Fruit fly (Drosophila melanogaster) whole organism, embryonic: ENCODE measurements around the gene Obp73a.

Source experiments
- Atf-2 ChIP-seq: fragments of 200-800 bp; sonication (Bioruptor generic); optimal IDR thresholded peaks from 2 replicates; lab custom pipeline; 2016; ENCODE audit warnings: missing biosample characterization, missing genetic modification characterization
- Awh ChIP-seq: fragments of 200-800 bp; sonication (Bioruptor generic); IDR thresholded peaks from 2 replicates; pipeline ENCODE4, ENCODE4 v1.3.6; 2022; ENCODE audit warnings: missing biosample characterization, missing genetic modification characterization
- B-H1 ChIP-seq: fragments of 200-800 bp; sonication (Bioruptor generic); IDR thresholded peaks from 3 replicates; pipeline ENCODE4 v1.3.6; 2022; ENCODE audit warnings: missing biosample characterization, missing genetic modification characterization
- Blimp-1 ChIP-seq: fragments of 200-800 bp; sonication (Bioruptor generic); optimal IDR thresholded peaks from 3 replicates; lab custom pipeline; 2018; ENCODE audit warnings: missing biosample characterization, missing genetic modification characterization, mild to moderate bottlenecking, moderate library complexity, missing genetic modification reagents
- CG11398 ChIP-seq: fragments of 200-800 bp; sonication (Bioruptor generic); optimal IDR thresholded peaks from 2 replicates; lab custom pipeline; 2016; ENCODE audit warnings: missing biosample characterization, missing genetic modification characterization
- CG1233 ChIP-seq: fragments of 200-800 bp; sonication (Bioruptor generic); optimal IDR thresholded peaks from 4 replicates; lab custom pipeline; 2018; ENCODE audit warnings: missing biosample characterization, mild to moderate bottlenecking, missing genetic modification characterization
- CG13424 ChIP-seq: fragments of 200-800 bp; sonication (Bioruptor generic); optimal IDR thresholded peaks from 2 replicates; lab custom pipeline; 2019; ENCODE audit warnings: missing biosample characterization, mild to moderate bottlenecking, missing genetic modification characterization, moderate library complexity
- CG1603 ChIP-seq: fragments of 200-800 bp; sonication (Bioruptor generic); optimal IDR thresholded peaks from 2 replicates; lab custom pipeline; 2019; ENCODE audit warnings: missing biosample characterization, mild to moderate bottlenecking, missing genetic modification characterization, moderate library complexity
- CG18476 ChIP-seq: fragments of 200-800 bp; sonication (Bioruptor generic); optimal IDR thresholded peaks from 2 replicates; lab custom pipeline; 2016; ENCODE audit warnings: missing biosample characterization, mild to moderate bottlenecking, missing genetic modification characterization
- CG2120 ChIP-seq: fragments of 200-800 bp; sonication (Bioruptor generic); optimal IDR thresholded peaks from 3 replicates; lab custom pipeline; 2016; ENCODE audit warnings: missing biosample characterization, missing genetic modification characterization
- CG3065 ChIP-seq: fragments of 200-800 bp; sonication (Bioruptor generic); optimal IDR thresholded peaks from 2 replicates; lab custom pipeline; 2016; ENCODE audit warnings: missing biosample characterization, missing genetic modification characterization
- CG34224 ChIP-seq: fragments of 200-800 bp; sonication (Bioruptor generic); IDR thresholded peaks from 3 replicates; pipeline ENCODE4 v1.3.6; 2022; ENCODE audit warnings: missing biosample characterization, missing genetic modification characterization; ENCODE audit not compliant: partially characterized antibody
- CG3726 ChIP-seq: fragments of 200-800 bp; sonication (Bioruptor generic); IDR thresholded peaks from 3 replicates; pipeline ENCODE4, ENCODE4 v1.3.6; 2022; ENCODE audit warnings: missing biosample characterization, missing genetic modification characterization
- CG3995 ChIP-seq: fragments of 200-800 bp; sonication (Bioruptor generic); optimal IDR thresholded peaks from 3 replicates; lab custom pipeline; 2016; ENCODE audit warnings: missing biosample characterization, missing genetic modification characterization
- CG4360 ChIP-seq: fragments of 200-800 bp; sonication (Bioruptor generic); IDR thresholded peaks from 2 replicates; pipeline ENCODE4 v1.3.6; 2022; ENCODE audit warnings: missing biosample characterization, missing genetic modification characterization
- CG43689 ChIP-seq: fragments of 200-800 bp; sonication (Bioruptor generic); IDR thresholded peaks from 2 replicates; pipeline ENCODE4 v1.3.6; 2022; ENCODE audit warnings: missing biosample characterization, missing genetic modification characterization
- CG7556 ChIP-seq: fragments of 200-800 bp; sonication (Bioruptor generic); optimal IDR thresholded peaks from 2 replicates; lab custom pipeline; 2017; ENCODE audit warnings: missing biosample characterization, mild to moderate bottlenecking, missing genetic modification characterization
- CG7839 ChIP-seq: fragments of 200-800 bp; sonication (Bioruptor generic); optimal IDR thresholded peaks from 3 replicates; lab custom pipeline; 2018; ENCODE audit warnings: missing biosample characterization, mild to moderate bottlenecking, missing genetic modification characterization, moderate library complexity
- CG8290 ChIP-seq, 3 experiments: fragments of 200-800 bp; sonication (Bioruptor generic); optimal IDR thresholded peaks; 2 replicates each; lab custom pipeline; 2016 to 2019; ENCODE audit warnings: missing biosample characterization in 3 of 3, missing genetic modification characterization in 3 of 3, mild to moderate bottlenecking in 2 of 3, moderate library complexity in 1 of 3
- Fer3 ChIP-seq: fragments of 200-800 bp; sonication (Bioruptor generic); optimal IDR thresholded peaks from 2 replicates; lab custom pipeline; 2018; ENCODE audit warnings: missing biosample characterization, mild to moderate bottlenecking, missing genetic modification characterization, moderate library complexity
- HLH3B ChIP-seq: fragments of 200-800 bp; sonication (Bioruptor generic); IDR thresholded peaks from 2 replicates; pipeline ENCODE4 v1.3.6; 2022; ENCODE audit warnings: missing biosample characterization, missing genetic modification characterization
- HLHmδ ChIP-seq: fragments of 200-800 bp; sonication (Bioruptor generic); optimal IDR thresholded peaks from 2 replicates; lab custom pipeline; 2018; ENCODE audit warnings: missing biosample characterization, mild to moderate bottlenecking, missing genetic modification characterization, moderate library complexity
- Hr39 ChIP-seq: fragments of >200 bp; optimal IDR thresholded peaks from 2 replicates; lab custom pipeline; 2017
- Hr51 ChIP-seq, 2 experiments: fragments of 200-800 bp; sonication (Bioruptor generic); optimal IDR thresholded peaks; 2 replicates in 1 of 2; 3 replicates in 1 of 2; lab custom pipeline; 2016 to 2018; ENCODE audit warnings: missing biosample characterization in 2 of 2, missing genetic modification characterization in 2 of 2, mild to moderate bottlenecking in 1 of 2, moderate library complexity in 1 of 2
- Lim3 ChIP-seq: fragments of 200-800 bp; sonication (Bioruptor generic); IDR thresholded peaks from 2 replicates; pipeline ENCODE4 v1.3.6; 2022; ENCODE audit warnings: missing biosample characterization, missing genetic modification characterization
- Med ChIP-seq: fragments of 200-800 bp; sonication (Bioruptor generic); peaks from one replicate; lab custom pipeline; 2016; ENCODE audit warnings: missing biosample characterization, missing genetic modification characterization, mild to moderate bottlenecking, inconsistent platforms, moderate library complexity
- NC2β ChIP-seq: fragments of 200-800 bp; sonication (Bioruptor generic); optimal IDR thresholded peaks from 2 replicates; lab custom pipeline; 2016; ENCODE audit warnings: missing biosample characterization, missing genetic modification characterization
- Nf-YB ChIP-seq: fragments of 200-800 bp; sonication (Bioruptor generic); optimal IDR thresholded peaks from 3 replicates; lab custom pipeline; 2019; ENCODE audit warnings: missing biosample characterization, mild to moderate bottlenecking, missing genetic modification characterization, moderate library complexity
- Sox102F ChIP-seq: fragments of 200-800 bp; sonication (Bioruptor generic); optimal IDR thresholded peaks from 2 replicates; lab custom pipeline; 2018; ENCODE audit warnings: missing biosample characterization, mild to moderate bottlenecking, missing genetic modification characterization, moderate library complexity
- Usf ChIP-seq: fragments of 200-800 bp; sonication (Bioruptor generic); optimal IDR thresholded peaks from 2 replicates; lab custom pipeline; 2017; ENCODE audit warnings: missing genotype, missing biosample characterization, missing genetic modification characterization
- abd-A ChIP-seq: fragments of 200-800 bp; sonication (Bioruptor generic); optimal IDR thresholded peaks from 3 replicates; lab custom pipeline; 2019; ENCODE audit warnings: missing biosample characterization, mild to moderate bottlenecking, missing genetic modification characterization, moderate library complexity
- ara ChIP-seq: fragments of 200-800 bp; sonication (Bioruptor generic); IDR thresholded peaks from 2 replicates; pipeline ENCODE4 v1.3.6; 2022; ENCODE audit warnings: missing biosample characterization, missing genetic modification characterization
- bbx ChIP-seq: fragments of 200-800 bp; sonication (Bioruptor generic); IDR thresholded peaks from 2 replicates; pipeline ENCODE4 v1.3.6; 2022; ENCODE audit warnings: missing biosample characterization, missing genetic modification characterization; ENCODE audit not compliant: partially characterized antibody
- br ChIP-seq: fragments of >200 bp; optimal IDR thresholded peaks from 2 replicates; lab custom pipeline; 2017
- chm ChIP-seq: fragments of 200-800 bp; sonication (Bioruptor generic); IDR thresholded peaks from 2 replicates; pipeline ENCODE4 v1.3.6; 2022; ENCODE audit warnings: missing biosample characterization, missing genetic modification characterization
- dmrt11E ChIP-seq: fragments of 200-800 bp; sonication (Bioruptor generic); optimal IDR thresholded peaks from 3 replicates; lab custom pipeline; 2018; ENCODE audit warnings: missing biosample characterization, mild to moderate bottlenecking, missing genetic modification characterization, moderate library complexity
- dmrt99B ChIP-seq: fragments of 200-800 bp; sonication (Bioruptor generic); optimal IDR thresholded peaks from 2 replicates; lab custom pipeline; 2018; ENCODE audit warnings: missing biosample characterization, mild to moderate bottlenecking, missing genetic modification characterization, moderate library complexity
- nerfin-2 ChIP-seq: fragments of 200-800 bp; sonication (Bioruptor generic); IDR thresholded peaks from 2 replicates; pipeline ENCODE4 v1.3.6; 2022; ENCODE audit warnings: missing biosample characterization, missing genetic modification characterization; ENCODE audit not compliant: partially characterized antibody
- oc ChIP-seq: fragments of 200-800 bp; sonication (Bioruptor generic); optimal IDR thresholded peaks from 2 replicates; lab custom pipeline; 2018; ENCODE audit warnings: missing biosample characterization, mild to moderate bottlenecking, missing genetic modification characterization, moderate library complexity
- phol ChIP-seq: fragments of 200-800 bp; sonication (Bioruptor generic); optimal IDR thresholded peaks from 3 replicates; lab custom pipeline; 2018; ENCODE audit warnings: missing biosample characterization, mild to moderate bottlenecking, missing genetic modification characterization, moderate library complexity
- pros ChIP-seq: fragments of 200-800 bp; sonication (Bioruptor generic); optimal IDR thresholded peaks from 3 replicates; lab custom pipeline; 2019; ENCODE audit warnings: missing biosample characterization, mild to moderate bottlenecking, missing genetic modification characterization, moderate library complexity
- sens ChIP-seq: fragments of 200-800 bp; sonication (Bioruptor generic); peaks from one replicate; lab custom pipeline; 2016; ENCODE audit warnings: missing biosample characterization, missing genetic modification characterization
- sna ChIP-seq: fragments of 200-800 bp; sonication (Bioruptor generic); IDR thresholded peaks from 2 replicates; pipeline ENCODE4 v1.3.6; 2022; ENCODE audit warnings: missing biosample characterization, missing genetic modification characterization; ENCODE audit not compliant: partially characterized antibody
- sug ChIP-seq: fragments of 200-800 bp; optimal IDR thresholded peaks from 2 replicates; lab custom pipeline; 2019; ENCODE audit warnings: missing biosample characterization, mild to moderate bottlenecking, missing genetic modification characterization, moderate library complexity
- twi ChIP-seq: fragments of 200-800 bp; optimal IDR thresholded peaks from 2 replicates; lab custom pipeline; 2019; ENCODE audit warnings: missing biosample characterization, mild to moderate bottlenecking, missing genetic modification characterization, moderate library complexity
- vvl ChIP-seq: fragments of 200-800 bp; sonication (Bioruptor generic); IDR thresholded peaks from 2 replicates; pipeline ENCODE4 v1.3.6; 2022; ENCODE audit warnings: missing biosample characterization, missing genetic modification characterization

Obp73a gene

dm6 chr3L:16975638-16976528 lies 31.7 kb downstream of the Obp73a start (continued):
- peak; percentile 39; the same call in 1 of the 2 replicates for TF ChIP-seq bbx (GFP tag; lab: Robert Waterston, UW)
- TF ChIP-seq Usf (GFP tag; lab: Kevin White, UChicago), result no peak
- TF ChIP-seq Med (GFP tag; lab: Kevin White, UChicago), result peak; percentile 89
- TF ChIP-seq CG3726 (GFP tag; lab: Robert Waterston, UW), result no peak
- no peak for TF ChIP-seq HLH3B (GFP tag; lab: Robert Waterston, UW)
- TF ChIP-seq CG8290 (GFP tag; optimal IDR thresholded peaks at IDR 0.05; lab: Kevin White, UChicago), result no peak
- TF ChIP-seq CG8290 (tag; optimal IDR thresholded peaks at IDR 0.05; lab: Kevin White, UChicago), result peak in 1 of 2 experiments; percentile 4
- TF ChIP-seq Lim3, result no peak
- no peak for TF ChIP-seq B-H1 (GFP tag; lab: Robert Waterston, UW)

DNA sequence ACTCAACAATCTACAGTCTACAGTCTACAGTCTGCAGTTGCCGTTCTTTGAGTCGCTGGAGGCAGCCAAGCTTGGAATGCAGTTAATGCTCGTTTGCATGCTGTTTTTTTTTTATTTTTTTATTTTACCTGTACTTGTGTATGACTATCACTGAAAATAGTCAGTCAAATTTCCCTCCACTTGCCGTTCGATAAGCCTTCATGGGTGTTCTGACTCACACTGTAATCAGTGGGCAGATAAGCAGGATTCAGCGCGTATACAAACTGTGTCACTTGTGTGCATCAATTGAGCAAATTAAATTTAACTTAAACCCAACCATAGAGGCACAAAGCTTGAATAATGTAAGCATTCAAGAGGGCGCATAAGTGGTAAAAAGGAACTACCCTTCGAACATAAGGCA lies 33.1 kb downstream of the Obp73a start:
- TF ChIP-seq sug, result peak; percentile 24
- no peak for TF ChIP-seq CG34224 (GFP tag; lab: Robert Waterston, UW)
- TF ChIP-seq dmrt99B, result no peak
- TF ChIP-seq Fer3 (tag; lab: Kevin White, UChicago), result no peak
- no peak for TF ChIP-seq NC2β (GFP tag; lab: Kevin White, UChicago)
- TF ChIP-seq chm (GFP tag; lab: Robert Waterston, UW), result no peak
- TF ChIP-seq CG2120 (GFP tag; lab: Kevin White, UChicago), result no peak
- TF ChIP-seq br (lab: Kevin White, UChicago), result no peak
- no peak for TF ChIP-seq CG18476 (GFP tag; lab: Kevin White, UChicago)
- no peak for TF ChIP-seq Atf-2
- no peak for TF ChIP-seq Nf-YB (GFP tag; lab: Kevin White, UChicago)
- TF ChIP-seq HLHmδ, result no peak
- TF ChIP-seq Sox102F (GFP tag; lab: Kevin White, UChicago), result no peak
- peak; percentile 23 for TF ChIP-seq sens (GFP tag; lab: Kevin White, UChicago)
- TF ChIP-seq CG11398 (GFP tag; lab: Kevin White, UChicago), result no peak

DNA sequence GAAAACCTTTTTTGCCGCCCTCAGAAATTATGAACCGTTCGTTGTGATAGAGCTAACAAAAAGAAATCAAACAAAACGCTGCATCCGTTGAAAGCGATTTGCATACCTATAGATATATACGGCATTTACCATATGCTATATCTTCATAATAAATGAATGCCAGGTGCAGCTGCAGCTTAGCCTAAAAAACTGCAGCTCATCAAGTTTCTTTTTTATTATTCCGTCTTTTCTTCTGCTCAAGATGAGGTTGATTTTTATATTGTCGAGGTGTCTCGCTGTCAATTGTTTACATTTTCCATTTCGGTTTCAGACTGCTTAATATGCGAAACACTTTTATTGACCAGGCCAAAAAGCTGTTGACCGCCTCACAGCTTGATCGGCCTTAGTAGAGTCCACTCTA lies 34.2 kb downstream of the Obp73a start:
- TF ChIP-seq phol (tag; lab: Kevin White, UChicago) (no peak), CG43689 (GFP tag; lab: Robert Waterston, UW) (no peak), CG1233 (GFP tag; lab: Kevin White, UChicago) (no peak), abd-A (tag; lab: Kevin White, UChicago) (peak; percentile 81), CG13424 (no peak), Med (GFP tag; lab: Kevin White, UChicago) (peak; percentile 16), CG7556 (no peak), Hr51 (GFP tag; optimal IDR thresholded peaks at IDR 0.05; lab: Kevin White, UChicago) (no peak), twi (tag; lab: Kevin White, UChicago) (no peak), sna (no peak), Blimp-1 (peak; percentile 0), CG3065 (GFP tag; lab: Kevin White, UChicago) (no peak), Hr39 (lab: Kevin White, UChicago) (no peak), vvl (GFP tag; lab: Robert Waterston, UW) (peak; percentile 39; the same call in 1 of the 2 replicates), pros (GFP tag; lab: Kevin White, UChicago) (peak; percentile 87), nerfin-2 (GFP tag; lab: Robert Waterston, UW) (no peak), dmrt11E (tag; lab: Kevin White, UChicago) (no peak), Awh (0 out of 2 replicates have a peak, but pooled peaks have one; percentile 15), CG1603 (tag; lab: Kevin White, UChicago) (no peak), ara (no peak), CG7839 (tag; lab: Kevin White, UChicago) (no peak), CG4360 (GFP tag; lab: Robert Waterston, UW) (no peak), CG3995 (GFP tag; lab: Kevin White, UChicago) (no peak), oc (tag; lab: Kevin White, UChicago) (peak; percentile 64)
